Fruit fly (Drosophila melanogaster) whole organism, wandering third instar larva: Measurements from ENCODE around the gene GIIIspla2.

ENCODE experiments used
- Abd-B ChIP-seq: fragments of >200 bp; optimal IDR thresholded peaks from 2 replicates; lab custom pipeline; 2017; ENCODE audit warnings: missing biosample characterization, missing genetic modification characterization
- Dfd ChIP-seq: fragments of >200 bp; optimal IDR thresholded peaks from 2 replicates; lab custom pipeline; 2017; ENCODE audit warnings: missing biosample characterization, missing genetic modification characterization
- Dif ChIP-seq: fragments of 200-275, 200-300 bp; sonication (Bioruptor generic); optimal IDR thresholded peaks from 2 replicates; lab custom pipeline; 2018; ENCODE audit warnings: missing biosample characterization, missing genetic modification characterization; ENCODE audit not compliant: partially characterized antibody
- GATAd ChIP-seq: sonication (Bioruptor generic); optimal IDR thresholded peaks from 2 replicates; lab custom pipeline; 2016; ENCODE audit warnings: missing biosample characterization, missing genetic modification characterization
- Hr78 ChIP-seq: fragments of >200 bp; optimal IDR thresholded peaks from 2 replicates; lab custom pipeline; 2017; ENCODE audit warnings: missing biosample characterization, missing genetic modification characterization
- Mio ChIP-seq: sonication (Bioruptor generic); optimal IDR thresholded peaks from 2 replicates; lab custom pipeline; 2016; ENCODE audit warnings: missing biosample characterization, missing genetic modification characterization
- Myc ChIP-seq: fragments of >200 bp; optimal IDR thresholded peaks from 2 replicates; lab custom pipeline; 2017
- Rel ChIP-seq, 2 experiments: fragments of 200-800 bp; sonication (Bioruptor generic) in 1 of 2; optimal IDR thresholded peaks; 2 replicates in 1 of 2; 3 replicates in 1 of 2; lab custom pipeline; 2016 to 2019; ENCODE audit warnings: mild to moderate bottlenecking in 2 of 2, missing biosample characterization in 2 of 2, missing genetic modification characterization in 2 of 2, moderate library complexity in 1 of 2
- Sp1 ChIP-seq: fragments of 200-800 bp; sonication (Bioruptor generic); optimal IDR thresholded peaks from 3 replicates; lab custom pipeline; 2019; ENCODE audit warnings: missing biosample characterization, mild to moderate bottlenecking, missing genetic modification characterization, moderate library complexity
- Vsx2 ChIP-seq: fragments of 200-300, 225-300 bp; sonication (Bioruptor generic); optimal IDR thresholded peaks from 2 replicates; lab custom pipeline; 2018; ENCODE audit warnings: missing biosample characterization, missing genetic modification characterization; ENCODE audit not compliant: partially characterized antibody
- ey ChIP-seq: fragments of 200-800 bp; sonication (Bioruptor generic); optimal IDR thresholded peaks from 2 replicates; lab custom pipeline; 2016; ENCODE audit warnings: missing biosample characterization, missing genetic modification characterization
- foxo ChIP-seq, 2 experiments: fragments of 200-800 bp; sonication (Bioruptor generic); optimal IDR thresholded peaks; 2 replicates in 1 of 2; 3 replicates in 1 of 2; lab custom pipeline; 2016 to 2017; ENCODE audit warnings: missing biosample characterization in 2 of 2, missing genetic modification characterization in 2 of 2
- fru ChIP-seq: fragments of 200-800 bp; sonication (Bioruptor generic); optimal IDR thresholded peaks from 3 replicates; lab custom pipeline; 2016; ENCODE audit warnings: missing biosample characterization, mild to moderate bottlenecking, missing genetic modification characterization
- pan ChIP-seq: fragments of >200 bp; optimal IDR thresholded peaks from 2 replicates; lab custom pipeline; 2017
- rgr ChIP-seq: fragments of 200-800 bp; sonication (Bioruptor generic); optimal IDR thresholded peaks from 3 replicates; lab custom pipeline; 2016; ENCODE audit warnings: missing biosample characterization, mild to moderate bottlenecking, missing genetic modification characterization

Gene GIIIspla2

dm6 chrX:8202724-8203362 is 45.4 kb downstream of the GIIIspla2 start:
- peak; percentile 93 for TF ChIP-seq Dfd
- peak; percentile 8 for TF ChIP-seq fru
- TF ChIP-seq Dif (GFP tag; lab: Kevin White, UChicago), result no peak

dm6 chrX:8205625-8206252 is 48.3 kb downstream of the GIIIspla2 start:
- TF ChIP-seq foxo (GFP tag; optimal IDR thresholded peaks at IDR 0.05; lab: Kevin White, UChicago), result peak in 1 of 2 experiments; percentile 23
- TF ChIP-seq Vsx2 (GFP tag; lab: Kevin White, UChicago), result no peak
- TF ChIP-seq Abd-B (GFP tag; lab: Kevin White, UChicago), result no peak
- no peak for TF ChIP-seq ey (GFP tag; lab: Kevin White, UChicago)
- no peak for TF ChIP-seq Hr78

DNA sequence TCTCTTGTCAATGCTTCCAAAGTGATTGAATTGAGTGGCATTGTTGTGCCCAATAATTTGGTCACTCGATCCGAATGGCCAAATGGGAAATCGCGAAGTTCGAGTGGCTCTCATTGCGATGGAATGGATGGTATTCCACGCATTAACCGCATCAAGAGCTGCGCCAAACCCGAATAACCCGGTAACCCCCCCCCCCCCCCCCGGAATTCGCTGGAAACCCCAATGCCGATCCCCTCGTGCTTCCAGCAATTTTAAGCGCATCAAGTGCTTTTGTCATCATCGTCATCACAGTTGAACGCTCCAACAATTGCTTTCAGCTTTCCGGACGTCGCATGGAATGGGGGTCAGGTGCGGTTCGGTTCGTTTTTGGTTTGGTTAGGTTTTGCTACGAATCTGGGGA is 49.1 kb downstream of the GIIIspla2 start:
- TF ChIP-seq Dfd, result peak; percentile 62
- no peak for TF ChIP-seq Mio (GFP tag; lab: Kevin White, UChicago)
- TF ChIP-seq pan (lab: Kevin White, UChicago), result no peak

- peak in 1 of 2 experiments; percentile 7 for TF ChIP-seq foxo (GFP tag; optimal IDR thresholded peaks at IDR 0.05; lab: Kevin White, UChicago)
- TF ChIP-seq GATAd (GFP tag; lab: Kevin White, UChicago), result no peak
- TF ChIP-seq Dif (GFP tag; lab: Kevin White, UChicago), result no peak
- peak; percentile 1 for TF ChIP-seq rgr
- TF ChIP-seq Hr78, result no peak
- no peak for TF ChIP-seq Sp1 (GFP tag; lab: Kevin White, UChicago)
- peak; percentile 11 for TF ChIP-seq ey (GFP tag; lab: Kevin White, UChicago)
- TF ChIP-seq Myc (lab: Kevin White, UChicago), result no peak
- TF ChIP-seq Dfd, result no peak
- TF ChIP-seq Mio (GFP tag; lab: Kevin White, UChicago), result no peak
- no peak for TF ChIP-seq Rel (GFP tag; optimal IDR thresholded peaks at IDR 0.05; lab: Kevin White, UChicago)
- TF ChIP-seq Rel (tag; optimal IDR thresholded peaks at IDR 0.05; lab: Kevin White, UChicago), result no peak
- TF ChIP-seq, all 38 proteins: peak for 3
Observed at dm6 chrX:8207054-8207453, 49.6 kb downstream of the GIIIspla2 start.
